Worm (Caenorhabditis elegans) whole organism, mixed stage, embryonic: ENCODE measurements around the gene nhr-221.

Experiments used
- blmp-1 ChIP-seq: fragments of 150-350 bp; optimal IDR thresholded peaks from 2 replicates; lab custom pipeline; 2014; ENCODE audit warnings: missing biosample characterization, missing genetic modification characterization
- ceh-43 ChIP-seq: fragments of 200-800 bp; sonication (Bioruptor generic); optimal IDR thresholded peaks from 2 replicates; lab custom pipeline; 2018; ENCODE audit warnings: mild to moderate bottlenecking, missing genetic modification characterization, moderate library complexity, missing compliant biosample characterization
- ces-1 ChIP-seq: fragments of 150-350 bp; optimal IDR thresholded peaks from 2 replicates; lab custom pipeline; 2014; ENCODE audit warnings: missing biosample characterization, missing genetic modification reagents, missing genetic modification characterization
- elt-3 ChIP-seq: fragments of 150-350 bp; optimal IDR thresholded peaks from 2 replicates; lab custom pipeline; 2014; ENCODE audit warnings: missing biosample characterization, missing genetic modification characterization
- lin-13 ChIP-seq: fragments of 150-350 bp; optimal IDR thresholded peaks from 2 replicates; lab custom pipeline; 2014; ENCODE audit warnings: missing biosample characterization, missing genetic modification characterization
- lsy-2 ChIP-seq: fragments of 150-350 bp; optimal IDR thresholded peaks from 2 replicates; lab custom pipeline; 2014; ENCODE audit warnings: missing biosample characterization, missing genetic modification characterization
- nhr-12 ChIP-seq: fragments of 150-350 bp; optimal IDR thresholded peaks from 2 replicates; lab custom pipeline; 2014; ENCODE audit warnings: missing biosample characterization, missing genetic modification characterization
- sem-2 ChIP-seq: fragments of 200-800 bp; sonication (Bioruptor generic); optimal IDR thresholded peaks from 2 replicates; lab custom pipeline; 2018; ENCODE audit warnings: mild to moderate bottlenecking, missing genetic modification characterization, missing compliant biosample characterization
- snpc-4 ChIP-seq: fragments of 150-350 bp; optimal IDR thresholded peaks from 2 replicates; lab custom pipeline; 2014; ENCODE audit warnings: missing biosample characterization, missing genetic modification characterization
- sptf-1 ChIP-seq: sonication (generic microtip); optimal IDR thresholded peaks from 2 replicates; lab custom pipeline; 2017; ENCODE audit warnings: mild to moderate bottlenecking, missing genetic modification characterization, moderate library complexity, missing compliant biosample characterization
- unc-120 ChIP-seq: sonication (generic microtip); optimal IDR thresholded peaks from 2 replicates; lab custom pipeline; 2017; ENCODE audit warnings: missing genetic modification characterization, missing compliant biosample characterization; ENCODE audit not compliant: poor library complexity, severe bottlenecking
- unc-39 ChIP-seq: fragments of 150-350 bp; optimal IDR thresholded peaks from 2 replicates; lab custom pipeline; 2014; ENCODE audit warnings: missing biosample characterization, missing genetic modification characterization
- unc-62 ChIP-seq: fragments of 150-350 bp; optimal IDR thresholded peaks from 2 replicates; lab custom pipeline; 2014; ENCODE audit warnings: missing biosample characterization, missing genetic modification reagents, missing genetic modification characterization
- ztf-11 ChIP-seq: fragments of 150-350 bp; optimal IDR thresholded peaks from 2 replicates; lab custom pipeline; 2014; ENCODE audit warnings: missing biosample characterization, missing genetic modification characterization

DNA sequence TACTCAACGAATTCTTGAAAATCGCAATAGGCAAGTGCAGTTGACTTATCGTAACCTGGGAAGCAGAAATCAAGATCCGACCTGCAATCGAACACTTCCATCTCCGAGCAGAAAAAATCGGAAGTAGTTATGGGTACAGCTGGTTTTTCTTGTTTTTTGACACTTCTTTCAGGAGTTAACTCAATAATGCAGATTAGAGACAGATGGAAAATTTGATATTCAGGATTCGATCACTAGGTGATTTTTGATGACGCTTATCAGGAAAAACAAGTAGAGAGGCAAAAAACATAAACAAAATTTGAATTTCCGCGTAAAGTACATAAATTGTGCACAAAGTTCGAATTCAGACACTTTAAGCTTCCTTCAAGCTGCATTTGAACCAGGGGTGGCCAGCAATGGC is 13.6 kb upstream of the nhr-221 start, which contains the start of gene srw-130:
- TF ChIP-seq nhr-12 (tag; lab: Kevin White, UChicago): no peak
- no peak for TF ChIP-seq unc-120 (tag; lab: Kevin White, UChicago)
- no peak for TF ChIP-seq unc-39 (tag; lab: Kevin White, UChicago)
- TF ChIP-seq lin-13 (tag; lab: Kevin White, UChicago): no peak
- TF ChIP-seq ceh-43: no peak
- no peak for TF ChIP-seq sem-2 (GFP tag; lab: Kevin White, UChicago)
- TF ChIP-seq sptf-1 (tag; lab: Kevin White, UChicago): no peak
- TF ChIP-seq ces-1 (GFP tag; lab: Kevin White, UChicago): no peak
- TF ChIP-seq lsy-2 (tag; lab: Kevin White, UChicago): no peak
- TF ChIP-seq unc-62 (GFP tag; lab: Kevin White, UChicago): no peak
- TF ChIP-seq elt-3 (tag; lab: Kevin White, UChicago): no peak
- no peak for TF ChIP-seq ztf-11 (tag; lab: Kevin White, UChicago)
- TF ChIP-seq snpc-4 (tag; lab: Kevin White, UChicago): no peak
- no peak for TF ChIP-seq blmp-1 (tag; lab: Kevin White, UChicago)
